Fruit fly (Drosophila melanogaster) whole organism, embryonic: Measurements from ENCODE around the gene CG15160.

Source experiments
- BtbVII ChIP-seq: fragments of 200-800 bp; sonication (Bioruptor generic); optimal IDR thresholded peaks from 3 replicates; lab custom pipeline; 2017; ENCODE audit warnings: missing biosample characterization, mild to moderate bottlenecking, missing genetic modification characterization
- CG10267 ChIP-seq: fragments of 200-800 bp; sonication (Bioruptor generic); optimal IDR thresholded peaks from 2 replicates; lab custom pipeline; 2018; ENCODE audit warnings: missing biosample characterization, mild to moderate bottlenecking, missing genetic modification characterization, moderate library complexity
- CG10959 ChIP-seq: fragments of 200-800 bp; sonication (Bioruptor generic); IDR thresholded peaks from 2 replicates; pipeline ENCODE4 v1.3.6; 2022; ENCODE audit warnings: missing biosample characterization, missing genetic modification characterization
- CG13424 ChIP-seq: fragments of 200-800 bp; sonication (Bioruptor generic); optimal IDR thresholded peaks from 2 replicates; lab custom pipeline; 2019; ENCODE audit warnings: missing biosample characterization, mild to moderate bottlenecking, missing genetic modification characterization, moderate library complexity
- CG13624 ChIP-seq: fragments of 200-800 bp; sonication (Bioruptor generic); optimal IDR thresholded peaks from 2 replicates; lab custom pipeline; 2016; ENCODE audit warnings: missing biosample characterization, missing genetic modification characterization
- CG14441 ChIP-seq: fragments of 200-800 bp; sonication (Bioruptor generic); IDR thresholded peaks from 2 replicates; pipeline ENCODE4 v1.3.6; 2022; ENCODE audit warnings: missing biosample characterization, missing genetic modification characterization
- CG16779 ChIP-seq: fragments of 200-800 bp; sonication (Bioruptor generic); IDR thresholded peaks from 2 replicates; pipeline ENCODE4 v1.3.6; 2022; ENCODE audit warnings: missing biosample characterization, missing genetic modification characterization
- CG2129 ChIP-seq: fragments of 200-800 bp; sonication (Bioruptor generic); IDR thresholded peaks from 2 replicates; pipeline ENCODE4 v1.3.6; 2022; ENCODE audit warnings: missing biosample characterization, missing genetic modification characterization; ENCODE audit not compliant: partially characterized antibody
- CG2202 ChIP-seq: fragments of 200-800 bp; sonication (Bioruptor generic); optimal IDR thresholded peaks from 2 replicates; lab custom pipeline; 2018; ENCODE audit warnings: missing biosample characterization, mild to moderate bottlenecking, missing genetic modification characterization
- CG2889 ChIP-seq: fragments of 200-800 bp; sonication (Bioruptor generic); IDR thresholded peaks from 3 replicates; pipeline ENCODE4 v1.3.6; 2022; ENCODE audit warnings: missing biosample characterization, missing genetic modification characterization
- CG30403 ChIP-seq: fragments of 200-800 bp; sonication (Bioruptor generic); optimal IDR thresholded peaks from 3 replicates; lab custom pipeline; 2016; ENCODE audit warnings: missing biosample characterization, missing genetic modification characterization
- CG31365 ChIP-seq: fragments of 200-800 bp; sonication (Bioruptor generic); optimal IDR thresholded peaks from 2 replicates; lab custom pipeline; 2018; ENCODE audit warnings: missing biosample characterization, mild to moderate bottlenecking, missing genetic modification characterization
- CG32767 ChIP-seq: fragments of 200-800 bp; sonication (Bioruptor generic); IDR thresholded peaks from 2 replicates; pipeline ENCODE4 v1.3.6; 2022; ENCODE audit warnings: missing biosample characterization, missing genetic modification characterization
- CG3281 ChIP-seq: fragments of 200-800 bp; sonication (Bioruptor generic); optimal IDR thresholded peaks from 3 replicates; lab custom pipeline; 2017; ENCODE audit warnings: missing biosample characterization, mild to moderate bottlenecking, missing genetic modification characterization
- CG34224 ChIP-seq: fragments of 200-800 bp; sonication (Bioruptor generic); IDR thresholded peaks from 3 replicates; pipeline ENCODE4 v1.3.6; 2022; ENCODE audit warnings: missing biosample characterization, missing genetic modification characterization; ENCODE audit not compliant: partially characterized antibody
- CG34376 ChIP-seq: fragments of 200-800 bp; sonication (Bioruptor generic); optimal IDR thresholded peaks from 2 replicates; lab custom pipeline; 2018; ENCODE audit warnings: missing biosample characterization, mild to moderate bottlenecking, missing genetic modification characterization
- CG4282 ChIP-seq: fragments of 200-800 bp; sonication (Bioruptor generic); optimal IDR thresholded peaks from 2 replicates; lab custom pipeline; 2016; ENCODE audit warnings: missing biosample characterization, missing genetic modification characterization
- CG6689 ChIP-seq: fragments of 200-800 bp; sonication (Bioruptor generic); IDR thresholded peaks from 2 replicates; pipeline ENCODE4 v1.3.6; 2022; ENCODE audit warnings: missing biosample characterization, missing genetic modification characterization
- CG7987 ChIP-seq: fragments of 200-800 bp; sonication (Bioruptor generic); optimal IDR thresholded peaks from 2 replicates; lab custom pipeline; 2018; ENCODE audit warnings: missing biosample characterization, mild to moderate bottlenecking, missing genetic modification characterization, moderate library complexity
- CrebB ChIP-seq: fragments of 200-800 bp; sonication (Bioruptor generic); optimal IDR thresholded peaks from 3 replicates; lab custom pipeline; 2018; ENCODE audit warnings: missing biosample characterization, mild to moderate bottlenecking, missing genetic modification characterization
- Dek ChIP-seq: fragments of 200-800 bp; sonication (Bioruptor generic); optimal IDR thresholded peaks from 3 replicates; lab custom pipeline; 2019; ENCODE audit warnings: missing biosample characterization, mild to moderate bottlenecking, missing genetic modification characterization, moderate library complexity
- Doc2 ChIP-seq: fragments of 200-800 bp; sonication (Bioruptor generic); IDR thresholded peaks from 2 replicates; pipeline ENCODE4 v1.3.6; 2022; ENCODE audit warnings: missing biosample characterization, missing genetic modification characterization
- HmgZ ChIP-seq: fragments of 200-800 bp; sonication (Bioruptor generic); optimal IDR thresholded peaks from 2 replicates; lab custom pipeline; 2018; ENCODE audit warnings: missing biosample characterization, mild to moderate bottlenecking, missing genetic modification characterization
- Meics ChIP-seq: fragments of 200-800 bp; sonication (Bioruptor generic); optimal IDR thresholded peaks from 2 replicates; lab custom pipeline; 2017; ENCODE audit warnings: missing biosample characterization, mild to moderate bottlenecking, missing genetic modification characterization
- Mes4 ChIP-seq: fragments of 200-800 bp; sonication (Bioruptor generic); optimal IDR thresholded peaks from 2 replicates; lab custom pipeline; 2016; ENCODE audit warnings: missing biosample characterization, missing genetic modification characterization
- NK7.1 ChIP-seq: fragments of 200-800 bp; sonication (Bioruptor generic); optimal IDR thresholded peaks from 3 replicates; lab custom pipeline; 2016; ENCODE audit warnings: missing biosample characterization, missing genetic modification characterization
- Poxn ChIP-seq: fragments of 200-800 bp; sonication (Bioruptor generic); IDR thresholded peaks from 2 replicates; pipeline ENCODE4 v1.3.6; 2022; ENCODE audit warnings: missing biosample characterization, missing genetic modification characterization
- Spps ChIP-seq: fragments of 200-800 bp; sonication (Bioruptor generic); optimal IDR thresholded peaks from 2 replicates; lab custom pipeline; 2018; ENCODE audit warnings: missing biosample characterization, mild to moderate bottlenecking, missing genetic modification characterization
- ab ChIP-seq: fragments of 200-800 bp; sonication (Bioruptor generic); optimal IDR thresholded peaks from 2 replicates; lab custom pipeline; 2016; ENCODE audit warnings: missing biosample characterization, missing genetic modification characterization
- ara ChIP-seq: fragments of 200-800 bp; sonication (Bioruptor generic); IDR thresholded peaks from 2 replicates; pipeline ENCODE4 v1.3.6; 2022; ENCODE audit warnings: missing biosample characterization, missing genetic modification characterization
- ase ChIP-seq: fragments of 200-800 bp; sonication (Bioruptor generic); IDR thresholded peaks from 3 replicates; pipeline ENCODE4 v1.3.6; 2022; ENCODE audit warnings: missing biosample characterization, missing genetic modification characterization
- bbx ChIP-seq: fragments of 200-800 bp; sonication (Bioruptor generic); IDR thresholded peaks from 2 replicates; pipeline ENCODE4 v1.3.6; 2022; ENCODE audit warnings: missing biosample characterization, missing genetic modification characterization; ENCODE audit not compliant: partially characterized antibody
- br ChIP-seq: fragments of >200 bp; optimal IDR thresholded peaks from 2 replicates; lab custom pipeline; 2017
- chinmo ChIP-seq: fragments of 200-800 bp; sonication (Bioruptor generic); IDR thresholded peaks from 4 replicates; pipeline ENCODE4 v1.3.6; 2022; ENCODE audit warnings: missing biosample characterization, missing genetic modification characterization; ENCODE audit not compliant: partially characterized antibody
- crc ChIP-seq: fragments of 200-800 bp; sonication (Bioruptor generic); optimal IDR thresholded peaks from 2 replicates; lab custom pipeline; 2016; ENCODE audit warnings: missing biosample characterization, missing genetic modification characterization
- dmrt11E ChIP-seq: fragments of 200-800 bp; sonication (Bioruptor generic); optimal IDR thresholded peaks from 3 replicates; lab custom pipeline; 2018; ENCODE audit warnings: missing biosample characterization, mild to moderate bottlenecking, missing genetic modification characterization, moderate library complexity
- ewg ChIP-seq: fragments of 200-800 bp; sonication (Bioruptor generic); optimal IDR thresholded peaks from 3 replicates; lab custom pipeline; 2017; ENCODE audit warnings: mild to moderate bottlenecking, missing biosample characterization, missing genetic modification reagents, missing genetic modification characterization
- fd96Cb ChIP-seq: fragments of 200-800 bp; sonication (Bioruptor generic); optimal IDR thresholded peaks from 2 replicates; lab custom pipeline; 2018; ENCODE audit warnings: missing biosample characterization, mild to moderate bottlenecking, missing genetic modification characterization, moderate library complexity
- gcm ChIP-seq: fragments of 200-800 bp; sonication (Bioruptor generic); optimal IDR thresholded peaks from 2 replicates; lab custom pipeline; 2019; ENCODE audit warnings: missing biosample characterization, mild to moderate bottlenecking, missing genetic modification characterization, moderate library complexity
- gem ChIP-seq: fragments of 200-800 bp; sonication (Bioruptor generic); optimal IDR thresholded peaks from 2 replicates; lab custom pipeline; 2019; ENCODE audit warnings: missing biosample characterization, mild to moderate bottlenecking, missing genetic modification characterization, moderate library complexity
- gfzf ChIP-seq: fragments of 200-800 bp; sonication (Bioruptor generic); optimal IDR thresholded peaks from 2 replicates; lab custom pipeline; 2016; ENCODE audit warnings: missing biosample characterization, mild to moderate bottlenecking, missing genetic modification characterization, moderate library complexity
- grn ChIP-seq: fragments of 200-800 bp; sonication (Bioruptor generic); optimal IDR thresholded peaks from 3 replicates; lab custom pipeline; 2017; ENCODE audit warnings: missing biosample characterization, missing genetic modification characterization
- gsb-n ChIP-seq: fragments of 200-800 bp; sonication (Bioruptor generic); optimal IDR thresholded peaks from 3 replicates; lab custom pipeline; 2018; ENCODE audit warnings: missing biosample characterization, mild to moderate bottlenecking, missing genetic modification characterization
- lab ChIP-seq: fragments of 200-800 bp; sonication (Bioruptor generic); optimal IDR thresholded peaks from 3 replicates; lab custom pipeline; 2017; ENCODE audit warnings: missing biosample characterization, missing genetic modification characterization, mild to moderate bottlenecking, moderate library complexity, missing genetic modification reagents
- scrt ChIP-seq: fragments of 200-800 bp; sonication (Bioruptor generic); optimal IDR thresholded peaks from 2 replicates; lab custom pipeline; 2018; ENCODE audit warnings: missing biosample characterization, mild to moderate bottlenecking, missing genetic modification characterization, moderate library complexity
- sug ChIP-seq: fragments of 200-800 bp; optimal IDR thresholded peaks from 2 replicates; lab custom pipeline; 2019; ENCODE audit warnings: missing biosample characterization, mild to moderate bottlenecking, missing genetic modification characterization, moderate library complexity
- z ChIP-seq: fragments of 200-800 bp; sonication (Bioruptor generic); IDR thresholded peaks from 3 replicates; pipeline ENCODE4 v1.3.6; 2022; ENCODE audit warnings: missing biosample characterization, missing genetic modification characterization
- zfh2 ChIP-seq: fragments of 200-800 bp; sonication (Bioruptor generic); optimal IDR thresholded peaks from 2 replicates; lab custom pipeline; 2016; ENCODE audit warnings: missing biosample characterization, missing genetic modification characterization

The CG15160 gene

DNA sequence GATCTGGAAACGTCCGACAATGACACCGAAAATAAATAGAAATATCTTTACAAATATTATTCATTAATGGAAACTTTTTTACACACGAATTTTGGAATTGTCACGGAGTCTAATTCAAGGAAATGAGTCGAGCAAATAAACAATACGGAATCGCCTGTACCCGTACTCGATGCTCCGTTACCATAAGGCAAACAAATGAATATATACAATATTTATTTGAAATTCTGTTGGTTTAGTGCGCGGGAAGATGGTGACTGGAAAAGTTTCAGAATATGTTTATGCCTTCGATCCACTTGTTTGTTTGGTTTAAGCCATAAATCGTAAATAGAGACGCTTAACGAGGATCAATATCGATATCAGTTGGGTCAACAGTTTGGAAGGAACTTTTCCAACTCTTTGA is 34.3 kb upstream of the CG15160 start (continued):
- TF ChIP-seq ewg = no peak
- TF ChIP-seq CG31365 (tag; lab: Kevin White, UChicago) = no peak
- TF ChIP-seq sug (tag; lab: Kevin White, UChicago) = no peak
- no peak for TF ChIP-seq CG34376 (GFP tag; lab: Kevin White, UChicago)
- TF ChIP-seq Dek (tag; lab: Kevin White, UChicago) = no peak
- no peak for TF ChIP-seq crc (GFP tag; lab: Kevin White, UChicago)
- no peak for TF ChIP-seq scrt (GFP tag; lab: Kevin White, UChicago)
- TF ChIP-seq Spps (tag; lab: Kevin White, UChicago) = no peak
- TF ChIP-seq gem (tag; lab: Kevin White, UChicago) = peak; percentile 14
- no peak for TF ChIP-seq CG30403 (GFP tag; lab: Kevin White, UChicago)

DNA sequence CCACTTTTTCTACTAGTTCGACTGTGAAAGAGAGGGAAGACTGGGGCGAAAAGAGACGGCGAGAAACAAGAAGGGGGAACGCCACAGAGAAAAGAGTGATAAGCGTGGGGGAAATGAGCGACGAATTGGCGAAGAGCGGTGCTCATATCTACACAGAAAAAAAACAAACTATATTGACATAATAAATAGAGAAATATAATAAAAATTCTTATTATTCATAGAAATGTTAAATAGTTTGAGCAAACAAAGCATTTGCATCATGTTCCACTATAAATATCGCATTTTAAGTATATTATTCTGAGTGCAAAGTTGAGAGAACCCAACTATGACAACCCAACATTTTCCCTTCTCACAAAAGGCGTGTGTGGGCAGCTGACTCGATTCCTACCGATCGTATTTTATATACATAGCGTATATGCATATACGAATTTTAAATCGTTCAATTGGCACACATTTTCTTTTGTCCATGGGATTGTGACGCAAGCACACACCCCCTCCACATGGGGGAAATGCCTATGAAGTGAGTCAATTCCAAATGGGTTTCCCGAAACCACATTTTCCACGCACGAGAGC is 32.6 kb upstream of the CG15160 start:
- TF ChIP-seq z (GFP tag; lab: Robert Waterston, UW) (0 out of 3 replicates have a peak, but pooled peaks have one; percentile 25), CG13624 (GFP tag; lab: Kevin White, UChicago) (no peak), crc (GFP tag; lab: Kevin White, UChicago) (peak; percentile 7), CG13424 (tag; lab: Kevin White, UChicago) (peak; percentile 77), Dek (tag; lab: Kevin White, UChicago) (peak; percentile 70), gsb-n (tag; lab: Kevin White, UChicago) (peak; percentile 48), br (lab: Kevin White, UChicago) (no peak), gfzf (no peak), CG10959 (GFP tag; lab: Robert Waterston, UW) (0 out of 2 replicates have a peak, but pooled peaks have one; percentile 48), Doc2 (no peak), ab (GFP tag; lab: Kevin White, UChicago) (no peak), dmrt11E (tag; lab: Kevin White, UChicago) (peak; percentile 21), Meics (GFP tag; lab: Kevin White, UChicago) (peak; percentile 81), gcm (GFP tag; lab: Kevin White, UChicago) (peak; percentile 36), BtbVII (GFP tag; lab: Kevin White, UChicago) (peak; percentile 76), CG16779 (no peak), chinmo (GFP tag; lab: Robert Waterston, UW) (0 out of 4 replicates have a peak, but pooled peaks have one; percentile 36), CG31365 (tag; lab: Kevin White, UChicago) (no peak), grn (GFP tag; lab: Kevin White, UChicago) (no peak), CG32767 (GFP tag; lab: Robert Waterston, UW) (peak; percentile 66), lab (GFP tag; lab: Kevin White, UChicago) (peak; percentile 90), CG2889 (GFP tag; lab: Robert Waterston, UW) (peak; percentile 61; the same call in 1 of the 3 replicates), CG2202 (tag; lab: Kevin White, UChicago) (peak; percentile 6), CG10267 (tag; lab: Kevin White, UChicago) (peak; percentile 61), CG2129 (GFP tag; lab: Robert Waterston, UW) (no peak), CrebB (tag; lab: Kevin White, UChicago) (peak; percentile 5), CG3281 (GFP tag; lab: Kevin White, UChicago) (peak; percentile 82), fd96Cb (tag; lab: Kevin White, UChicago) (peak; percentile 69), CG34224 (GFP tag; lab: Robert Waterston, UW) (no peak), CG4282 (GFP tag; lab: Kevin White, UChicago) (no peak), CG14441 (GFP tag; lab: Robert Waterston, UW) (peak; percentile 76; the same call in 1 of the 2 replicates), Mes4 (no peak), ase (peak; percentile 73; the same call in 2 of the 3 replicates), NK7.1 (GFP tag; lab: Kevin White, UChicago) (no peak), zfh2 (GFP tag; lab: Kevin White, UChicago) (peak; percentile 29), Poxn (GFP tag; lab: Robert Waterston, UW) (no peak), ara (GFP tag; lab: Robert Waterston, UW) (peak; percentile 50; the same call in 1 of the 2 replicates), CG7987 (GFP tag; lab: Kevin White, UChicago) (no peak), bbx (GFP tag; lab: Robert Waterston, UW) (no peak), CG6689 (GFP tag; lab: Robert Waterston, UW) (peak; percentile 84), HmgZ (tag; lab: Kevin White, UChicago) (peak; percentile 42)
